Worm (Caenorhabditis elegans) whole organism, L2 larva: ENCODE measurements around the gene elpc-3.

ENCODE experiments used
- crh-2 ChIP-seq: sonication (generic microtip); optimal IDR thresholded peaks from 2 replicates; lab custom pipeline; 2017; ENCODE audit warnings: missing biosample characterization, missing genetic modification characterization
- snpc-4 ChIP-seq: fragments of 150-350 bp; optimal IDR thresholded peaks from 2 replicates; lab custom pipeline; 2014; ENCODE audit warnings: missing biosample characterization, missing genetic modification characterization
- unc-39 ChIP-seq: fragments of 150-350 bp; optimal IDR thresholded peaks from 2 replicates; lab custom pipeline; 2014; ENCODE audit warnings: missing biosample characterization, missing genetic modification characterization
- unc-55 ChIP-seq: fragments of 150-350 bp; sonication (generic microtip); optimal IDR thresholded peaks from 3 replicates; lab custom pipeline; 2014; ENCODE audit warnings: missing biosample characterization, missing genetic modification reagents, missing genetic modification characterization
- unc-62 ChIP-seq: fragments of 150-350 bp; optimal IDR thresholded peaks from 2 replicates; lab custom pipeline; 2014; ENCODE audit warnings: missing biosample characterization, missing genetic modification reagents, missing genetic modification characterization
- zag-1 ChIP-seq: fragments of 150-350 bp; optimal IDR thresholded peaks from 2 replicates; lab custom pipeline; 2014; ENCODE audit warnings: missing biosample characterization, missing genetic modification characterization
- ztf-11 ChIP-seq: sonication (generic microtip); optimal IDR thresholded peaks from 2 replicates; lab custom pipeline; 2017; ENCODE audit warnings: missing biosample characterization, missing genetic modification characterization

DNA sequence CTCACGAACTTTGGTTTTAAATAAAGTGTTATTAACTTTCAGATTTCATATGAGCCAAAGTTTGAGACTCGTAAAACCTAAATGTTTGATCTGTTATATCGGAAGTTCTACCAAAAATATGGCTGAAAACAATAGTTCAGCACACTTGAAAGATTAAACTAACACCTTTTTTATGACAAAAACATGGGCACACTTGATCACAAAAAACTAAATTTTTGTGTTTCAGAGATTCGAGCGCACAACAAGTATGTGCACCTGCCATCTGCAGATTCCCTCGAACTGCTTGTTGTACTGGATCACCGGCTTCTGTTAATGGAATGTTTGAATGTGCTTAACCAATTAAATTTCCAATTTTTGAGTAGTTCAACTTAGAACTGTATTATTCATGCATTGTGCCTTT lies 27.4 kb downstream of the elpc-3 start:
- TF ChIP-seq ztf-11 (tag; lab: Kevin White, UChicago) (no peak), unc-55 (no peak), unc-39 (tag; lab: Kevin White, UChicago) (no peak), crh-2 (no peak), snpc-4 (no peak), zag-1 (tag; lab: Kevin White, UChicago) (no peak), unc-62 (GFP tag; lab: Kevin White, UChicago) (no peak)
